Worm (Caenorhabditis elegans) whole organism, early embryonic: ENCODE results near the gene cyp-13A5.

Experiments
- B0310.2 ChIP-seq: sonication (generic microtip); optimal IDR thresholded peaks from 2 replicates; lab custom pipeline; 2016; ENCODE audit warnings: mild to moderate bottlenecking, missing genetic modification characterization, missing compliant biosample characterization
- F13C5.2 ChIP-seq: sonication (generic microtip); optimal IDR thresholded peaks from 2 replicates; lab custom pipeline; 2017; ENCODE audit warnings: mild to moderate bottlenecking, missing genetic modification characterization, inconsistent platforms, missing compliant biosample characterization
- aly-1 ChIP-seq: sonication (generic microtip); optimal IDR thresholded peaks from 2 replicates; lab custom pipeline; 2016; ENCODE audit warnings: missing genetic modification characterization, missing compliant biosample characterization
- ama-1 ChIP-seq: fragments of 150-350 bp; optimal IDR thresholded peaks from 2 replicates; lab custom pipeline; 2014
- ceh-13 ChIP-seq: fragments of 200-800 bp; sonication (Bioruptor generic); optimal IDR thresholded peaks from 2 replicates; lab custom pipeline; 2018; ENCODE audit warnings: mild to moderate bottlenecking, missing genetic modification characterization, missing compliant biosample characterization
- ceh-36 ChIP-seq: sonication (generic microtip); optimal IDR thresholded peaks from 2 replicates; lab custom pipeline; 2016; ENCODE audit warnings: missing genetic modification characterization, inconsistent platforms, missing compliant biosample characterization
- ets-7 ChIP-seq: sonication (generic microtip); optimal IDR thresholded peaks from 2 replicates; lab custom pipeline; 2016; ENCODE audit warnings: missing genotype, missing genetic modification characterization, missing compliant biosample characterization
- flt-1 ChIP-seq: fragments of 200-800 bp; sonication (Bioruptor generic); IDR thresholded peaks from 2 replicates; pipeline ENCODE4 v1.3.6; 2022; ENCODE audit warnings: missing genetic modification characterization, missing compliant biosample characterization
- hmbx-1 ChIP-seq: sonication (generic microtip); optimal IDR thresholded peaks from 2 replicates; lab custom pipeline; 2016; ENCODE audit warnings: mild to moderate bottlenecking, missing genetic modification characterization, missing compliant biosample characterization
- hmg-4 ChIP-seq: fragments of 200-800 bp; sonication (Bioruptor generic); optimal IDR thresholded peaks from 2 replicates; lab custom pipeline; 2018; ENCODE audit warnings: mild to moderate bottlenecking, missing genetic modification characterization, missing compliant biosample characterization
- hnd-1 ChIP-seq: sonication (generic microtip); optimal IDR thresholded peaks from 2 replicates; lab custom pipeline; 2016; ENCODE audit warnings: missing genetic modification characterization, missing compliant biosample characterization
- pes-1 ChIP-seq: fragments of 200-800 bp; sonication (Bioruptor generic); IDR thresholded peaks from 2 replicates; pipeline ENCODE4 v1.3.6; 2022; ENCODE audit warnings: missing genetic modification reagents, missing genetic modification characterization, missing compliant biosample characterization
- scrt-1 ChIP-seq: fragments of 200-800 bp; sonication (Bioruptor generic); IDR thresholded peaks from 2 replicates; pipeline ENCODE4 v1.3.6; 2022; ENCODE audit warnings: missing genetic modification characterization, missing compliant biosample characterization
- sea-1 ChIP-seq: fragments of 200-800 bp; sonication (Bioruptor generic); conservative IDR thresholded peaks from 2 replicates; pipeline ENCODE4 v1.3.6; 2022; ENCODE audit warnings: missing genetic modification characterization, missing compliant biosample characterization
- tbx-11 ChIP-seq: fragments of 200-800 bp; sonication (Bioruptor generic); IDR thresholded peaks from 2 replicates; pipeline ENCODE4 v1.3.6; 2022; ENCODE audit warnings: missing genetic modification characterization, missing compliant biosample characterization
- tbx-37 ChIP-seq: fragments of 200-800 bp; sonication (Bioruptor generic); conservative IDR thresholded peaks from 2 replicates; pipeline ENCODE4 v1.3.6; 2022; ENCODE audit warnings: missing genetic modification reagents, missing genetic modification characterization, missing compliant biosample characterization
- tra-4 ChIP-seq: sonication (generic microtip); optimal IDR thresholded peaks from 2 replicates; lab custom pipeline; 2017; ENCODE audit warnings: missing genetic modification characterization, missing compliant biosample characterization

cyp-13A5 gene

ce11 chrII:9800251-9800650, at the start of gene cyp-13A5:
TSS of gene cyp-13A5 (minus strand) at chrII:9800362.
- TF ChIP-seq F13C5.2 (tag; lab: Kevin White, UChicago) (no peak), scrt-1 (no peak), hnd-1 (no peak)

- TF ChIP-seq B0310.2 (tag; lab: Kevin White, UChicago) (no peak), F13C5.2 (tag; lab: Kevin White, UChicago) (no peak), scrt-1 (no peak), hnd-1 (no peak), tbx-37 (GFP tag; lab: Robert Waterston, UW) (no peak)
Measured at ce11 chrII:9849497-9849896, 49.3 kb upstream of the cyp-13A5 start, which contains the start of gene old-2. TSS of gene old-2 (minus strand) at chrII:9849597.

- TF ChIP-seq tbx-37 (GFP tag; lab: Robert Waterston, UW), result no peak
- TF ChIP-seq scrt-1, result no peak
- TF ChIP-seq flt-1 (GFP tag; lab: Robert Waterston, UW), result no peak
- TF ChIP-seq ama-1 (lab: Kevin White, UChicago), result no peak
- TF ChIP-seq tra-4 (tag; lab: Kevin White, UChicago), result no peak
- TF ChIP-seq hmbx-1 (tag; lab: Kevin White, UChicago), result no peak
- TF ChIP-seq sea-1 (GFP tag; lab: Robert Waterston, UW), result no peak
- no peak for TF ChIP-seq hmg-4
- TF ChIP-seq aly-1 (tag; lab: Kevin White, UChicago), result no peak
- TF ChIP-seq tbx-11 (GFP tag; lab: Robert Waterston, UW), result no peak
- TF ChIP-seq pes-1 (GFP tag; lab: Robert Waterston, UW), result no peak
- TF ChIP-seq hnd-1, result no peak
- no peak for TF ChIP-seq F13C5.2 (tag; lab: Kevin White, UChicago)
- TF ChIP-seq ets-7, result no peak
- no peak for TF ChIP-seq ceh-36
- no peak for TF ChIP-seq B0310.2 (tag; lab: Kevin White, UChicago)
- no peak for TF ChIP-seq ceh-13 (GFP tag; lab: Kevin White, UChicago)
Measured at ce11 chrII:9845239-9845638, 45.1 kb upstream of the cyp-13A5 start, which contains the start of gene chil-9. TSS of gene chil-9 (minus strand) at chrII:9845339.

- TF ChIP-seq pes-1 (GFP tag; lab: Robert Waterston, UW) (no peak), hnd-1 (no peak), hmg-4 (no peak), ceh-13 (GFP tag; lab: Kevin White, UChicago) (no peak), hmbx-1 (tag; lab: Kevin White, UChicago) (no peak), flt-1 (GFP tag; lab: Robert Waterston, UW) (no peak), F13C5.2 (tag; lab: Kevin White, UChicago) (no peak), ceh-36 (no peak), sea-1 (GFP tag; lab: Robert Waterston, UW) (no peak), tbx-11 (GFP tag; lab: Robert Waterston, UW) (no peak), ama-1 (lab: Kevin White, UChicago) (no peak), ets-7 (no peak), scrt-1 (no peak), B0310.2 (tag; lab: Kevin White, UChicago) (no peak), aly-1 (tag; lab: Kevin White, UChicago) (no peak), tbx-37 (GFP tag; lab: Robert Waterston, UW) (no peak), tra-4 (tag; lab: Kevin White, UChicago) (no peak)
Measured at ce11 chrII:9841985-9842505, 41.9 kb upstream of the cyp-13A5 start, which contains the start of gene rnh-1.2. TSS of gene rnh-1.2 (minus strand) at chrII:9842035.

DNA sequence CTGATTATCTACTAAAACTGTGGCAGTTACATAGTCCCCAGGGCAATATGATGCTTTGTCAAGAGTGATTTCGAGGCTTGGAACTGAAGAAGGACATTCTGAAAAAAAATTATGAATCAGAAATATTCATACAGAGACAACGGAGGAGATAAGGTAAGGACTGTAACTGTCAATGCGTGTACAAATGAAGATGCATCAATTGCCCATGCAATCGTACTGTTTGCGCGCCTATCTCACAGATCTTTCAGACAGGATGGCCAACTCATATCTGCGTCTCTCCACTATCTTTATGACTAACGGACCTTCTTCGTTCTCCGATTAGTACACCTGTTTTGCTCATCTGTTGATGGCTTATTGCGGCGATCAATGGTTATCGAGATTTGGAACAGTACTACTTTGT, 40.2 kb upstream of the cyp-13A5 start, which contains the start of gene ZK938.11:
Gene ZK938.11 (minus strand): TSS at position 101 of the 400 bp plus-strand sequence.
- TF ChIP-seq flt-1 (GFP tag; lab: Robert Waterston, UW) (no peak), hnd-1 (no peak), hmg-4 (no peak), tra-4 (tag; lab: Kevin White, UChicago) (no peak), ceh-13 (GFP tag; lab: Kevin White, UChicago) (no peak), F13C5.2 (tag; lab: Kevin White, UChicago) (no peak), tbx-37 (GFP tag; lab: Robert Waterston, UW) (no peak), scrt-1 (no peak), B0310.2 (tag; lab: Kevin White, UChicago) (no peak), aly-1 (tag; lab: Kevin White, UChicago) (no peak), ceh-36 (no peak), sea-1 (GFP tag; lab: Robert Waterston, UW) (no peak), tbx-11 (GFP tag; lab: Robert Waterston, UW) (no peak), ets-7 (no peak), pes-1 (GFP tag; lab: Robert Waterston, UW) (no peak), hmbx-1 (tag; lab: Kevin White, UChicago) (no peak), ama-1 (lab: Kevin White, UChicago) (no peak)

ce11 chrII:9838260-9838935, 38.2 kb upstream of the cyp-13A5 start, which contains the start of gene arrd-4:
TSS of gene arrd-4 (minus strand) at chrII:9838310.
- TF ChIP-seq hmbx-1 (tag; lab: Kevin White, UChicago), result no peak
- no peak for TF ChIP-seq pes-1 (GFP tag; lab: Robert Waterston, UW)
- no peak for TF ChIP-seq F13C5.2 (tag; lab: Kevin White, UChicago)
- TF ChIP-seq hmg-4, result no peak
- no peak for TF ChIP-seq scrt-1
- no peak for TF ChIP-seq tra-4 (tag; lab: Kevin White, UChicago)
- no peak for TF ChIP-seq ama-1 (lab: Kevin White, UChicago)
- no peak for TF ChIP-seq flt-1 (GFP tag; lab: Robert Waterston, UW)
- no peak for TF ChIP-seq tbx-37 (GFP tag; lab: Robert Waterston, UW)
- TF ChIP-seq ets-7, result no peak

- TF ChIP-seq tbx-11 (GFP tag; lab: Robert Waterston, UW) (no peak), aly-1 (tag; lab: Kevin White, UChicago) (no peak), scrt-1 (no peak), ceh-13 (GFP tag; lab: Kevin White, UChicago) (no peak), ceh-36 (no peak), pes-1 (GFP tag; lab: Robert Waterston, UW) (no peak), tbx-37 (GFP tag; lab: Robert Waterston, UW) (no peak), flt-1 (GFP tag; lab: Robert Waterston, UW) (no peak), ets-7 (no peak), F13C5.2 (tag; lab: Kevin White, UChicago) (no peak), hnd-1 (no peak), sea-1 (GFP tag; lab: Robert Waterston, UW) (no peak), tra-4 (tag; lab: Kevin White, UChicago) (no peak), ama-1 (lab: Kevin White, UChicago) (no peak), B0310.2 (tag; lab: Kevin White, UChicago) (no peak), hmbx-1 (tag; lab: Kevin White, UChicago) (no peak), hmg-4 (no peak)
Measured at ce11 chrII:9835958-9836357, 35.8 kb upstream of the cyp-13A5 start.
